Worm (Caenorhabditis elegans) whole organism, L4/young adult: Measurements from ENCODE around the gene frpr-5.

ENCODE experiments used
- W03F9.2 ChIP-seq: fragments of 150-350 bp; optimal IDR thresholded peaks from 2 replicates; lab custom pipeline; 2014; ENCODE audit warnings: missing biosample characterization, missing genetic modification characterization
- dao-5 ChIP-seq: sonication (generic microtip); optimal IDR thresholded peaks from 2 replicates; lab custom pipeline; 2016; ENCODE audit warnings: missing genotype, missing genetic modification characterization, moderate library complexity, missing compliant biosample characterization
- him-1 ChIP-seq: sonication (generic microtip); optimal IDR thresholded peaks from 2 replicates; lab custom pipeline; 2016; ENCODE audit warnings: missing genotype, missing genetic modification reagents, missing genetic modification characterization, missing compliant biosample characterization

DNA sequence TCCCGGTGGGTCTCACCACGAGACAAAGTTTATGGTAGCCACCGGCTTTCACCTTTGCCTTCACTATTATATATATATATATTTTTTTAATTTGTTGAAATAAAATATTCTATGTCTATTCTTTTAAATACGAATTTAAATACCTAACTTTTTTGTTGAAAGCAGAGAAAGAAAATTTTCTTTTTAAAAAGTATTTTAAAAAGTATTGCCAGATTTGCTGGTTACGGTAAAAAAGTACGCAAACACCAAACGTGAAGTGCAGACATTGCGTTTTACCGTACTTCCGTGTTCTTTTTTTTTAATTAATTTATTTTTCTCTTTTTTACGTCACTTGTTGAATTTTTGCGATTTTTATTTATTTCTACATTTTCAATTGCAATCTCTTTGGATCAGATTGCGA is 24.1 kb upstream of the frpr-5 start, which contains the start of gene C56A3.8:
- TF ChIP-seq dao-5 (tag; lab: Kevin White, UChicago) (no peak), him-1 (tag; lab: Kevin White, UChicago) (no peak), W03F9.2 (tag; lab: Kevin White, UChicago) (no peak)
